Fruit fly (Drosophila melanogaster) whole organism, pupa: Measurements from ENCODE around the gene ppk19.
A peak's percentile ranks its signal among the peaks of the same experiment; 100 is the strongest.

Experiments
- CG10348 ChIP-seq: fragments of 200-800 bp; sonication (Bioruptor generic); IDR thresholded peaks from 2 replicates; pipeline ENCODE4 v1.3.6; 2022; ENCODE audit warnings: missing biosample characterization, missing genetic modification characterization
- CG12605 ChIP-seq: fragments of 200-800 bp; sonication (Bioruptor generic); IDR thresholded peaks from 2 replicates; pipeline ENCODE4 v1.3.6; 2022; ENCODE audit warnings: missing biosample characterization, missing genetic modification characterization
- CG13204 ChIP-seq: fragments of 200-800 bp; sonication (Bioruptor generic); optimal IDR thresholded peaks from 2 replicates; lab custom pipeline; 2018; ENCODE audit warnings: missing biosample characterization, mild to moderate bottlenecking, missing genetic modification characterization, moderate library complexity
- CG14655 ChIP-seq: fragments of 200-800 bp; sonication (Bioruptor generic); optimal IDR thresholded peaks from 3 replicates; lab custom pipeline; 2017; ENCODE audit warnings: mild to moderate bottlenecking, missing biosample characterization, missing genetic modification reagents, missing genetic modification characterization
- CG17806 ChIP-seq: fragments of 200-800 bp; sonication (Bioruptor generic); optimal IDR thresholded peaks from 2 replicates; lab custom pipeline; 2018; ENCODE audit warnings: missing biosample characterization, mild to moderate bottlenecking, missing genetic modification characterization, moderate library complexity
- CG34367 ChIP-seq: fragments of 200-800 bp; sonication (Bioruptor generic); optimal IDR thresholded peaks from 2 replicates; lab custom pipeline; 2018; ENCODE audit warnings: missing biosample characterization, mild to moderate bottlenecking, missing genetic modification characterization
- CG4496 ChIP-seq: fragments of 200-800 bp; sonication (Bioruptor generic); IDR thresholded peaks from 3 replicates; pipeline ENCODE4 v1.3.6; 2022; ENCODE audit warnings: missing biosample characterization, missing genetic modification characterization
- CG8301 ChIP-seq: fragments of 200-800 bp; sonication (Bioruptor generic); optimal IDR thresholded peaks from 2 replicates; lab custom pipeline; 2018; ENCODE audit warnings: missing biosample characterization, mild to moderate bottlenecking, missing genetic modification characterization
- CG9948 ChIP-seq: fragments of 200-800 bp; sonication (Bioruptor generic); optimal IDR thresholded peaks from 2 replicates; lab custom pipeline; 2018; ENCODE audit warnings: missing biosample characterization, mild to moderate bottlenecking, missing genetic modification characterization, moderate library complexity
- Ets98B ChIP-seq: fragments of 200-800 bp; sonication (Bioruptor generic); IDR thresholded peaks from 2 replicates; pipeline ENCODE4 v1.3.6; 2022; ENCODE audit warnings: missing biosample characterization, missing genetic modification characterization
- Pif1B ChIP-seq: fragments of 200-800 bp; sonication (Bioruptor generic); optimal IDR thresholded peaks from 3 replicates; lab custom pipeline; 2016; ENCODE audit warnings: missing biosample characterization, missing genetic modification characterization
- Snoo ChIP-seq: fragments of 200-800 bp; sonication (Bioruptor generic); optimal IDR thresholded peaks from 3 replicates; lab custom pipeline; 2017; ENCODE audit warnings: missing biosample characterization, mild to moderate bottlenecking, missing genetic modification characterization, inconsistent platforms
- fd96Ca ChIP-seq: fragments of 200-800 bp; sonication (Bioruptor generic); IDR thresholded peaks from 3 replicates; pipeline ENCODE4 v1.3.6; 2022; ENCODE audit warnings: missing biosample characterization, missing genetic modification characterization
- rn ChIP-seq: fragments of 200-800 bp; sonication (Bioruptor generic); IDR thresholded peaks from 2 replicates; pipeline ENCODE4 v1.3.6; 2022; ENCODE audit warnings: missing biosample characterization, missing genetic modification characterization

- TF ChIP-seq CG10348 (no peak), CG9948 (tag; lab: Kevin White, UChicago) (no peak), Snoo (no peak), CG12605 (GFP tag; lab: Robert Waterston, UW) (no peak), CG4496 (GFP tag; lab: Robert Waterston, UW) (peak; percentile 47; the same call in 1 of the 3 replicates), CG14655 (no peak), Pif1B (GFP tag; lab: Kevin White, UChicago) (no peak), fd96Ca (GFP tag; lab: Robert Waterston, UW) (peak; percentile 10; the same call in 1 of the 3 replicates), CG34367 (tag; lab: Kevin White, UChicago) (no peak), CG13204 (GFP tag; lab: Kevin White, UChicago) (no peak), rn (GFP tag; lab: Robert Waterston, UW) (no peak), CG8301 (tag; lab: Kevin White, UChicago) (no peak), Ets98B (GFP tag; lab: Robert Waterston, UW) (no peak), CG17806 (no peak)
These were observed 18.8 kb downstream of the ppk19 start for dm6 chr3R:29690960-29691527.
